Fruit fly (Drosophila melanogaster): Measurements from ENCODE around the gene CG5968.

Gene CG5968

DNA sequence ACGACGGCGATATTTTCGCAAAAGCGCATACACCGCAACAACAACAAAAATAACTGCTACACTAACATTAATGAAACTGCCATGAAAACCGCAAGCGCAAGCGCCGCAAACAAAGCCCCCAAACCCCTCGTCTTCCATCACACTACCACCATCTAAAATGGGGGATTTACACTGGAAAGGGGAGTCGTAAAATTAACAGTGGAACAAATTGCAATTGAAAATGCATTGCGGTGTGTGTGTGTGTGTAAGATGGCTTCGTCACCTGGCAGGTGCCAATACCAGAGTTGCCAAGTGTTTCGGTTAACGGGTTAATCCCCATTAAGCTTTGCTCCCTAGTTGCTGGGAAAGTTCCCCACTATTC lies 27.5 kb downstream of the CG5968 start:
- TF ChIP-seq Dfd (GFP tag; optimal IDR thresholded peaks at IDR 0.05), result no peak
- no peak for TF ChIP-seq HLH106 (tag; optimal IDR thresholded peaks at IDR 0.05)
- TF ChIP-seq jim (GFP tag; optimal IDR thresholded peaks at IDR 0.05), result no peak
- TF ChIP-seq Rel (GFP tag; optimal IDR thresholded peaks at IDR 0.05), result no peak
- TF ChIP-seq Rel (tag; optimal IDR thresholded peaks at IDR 0.05), result peak; percentile 95
- no peak for TF ChIP-seq Sp1 (GFP tag; optimal IDR thresholded peaks at IDR 0.05)
- TF ChIP-seq psq (GFP tag; optimal IDR thresholded peaks at IDR 0.05), result no peak

DNA sequence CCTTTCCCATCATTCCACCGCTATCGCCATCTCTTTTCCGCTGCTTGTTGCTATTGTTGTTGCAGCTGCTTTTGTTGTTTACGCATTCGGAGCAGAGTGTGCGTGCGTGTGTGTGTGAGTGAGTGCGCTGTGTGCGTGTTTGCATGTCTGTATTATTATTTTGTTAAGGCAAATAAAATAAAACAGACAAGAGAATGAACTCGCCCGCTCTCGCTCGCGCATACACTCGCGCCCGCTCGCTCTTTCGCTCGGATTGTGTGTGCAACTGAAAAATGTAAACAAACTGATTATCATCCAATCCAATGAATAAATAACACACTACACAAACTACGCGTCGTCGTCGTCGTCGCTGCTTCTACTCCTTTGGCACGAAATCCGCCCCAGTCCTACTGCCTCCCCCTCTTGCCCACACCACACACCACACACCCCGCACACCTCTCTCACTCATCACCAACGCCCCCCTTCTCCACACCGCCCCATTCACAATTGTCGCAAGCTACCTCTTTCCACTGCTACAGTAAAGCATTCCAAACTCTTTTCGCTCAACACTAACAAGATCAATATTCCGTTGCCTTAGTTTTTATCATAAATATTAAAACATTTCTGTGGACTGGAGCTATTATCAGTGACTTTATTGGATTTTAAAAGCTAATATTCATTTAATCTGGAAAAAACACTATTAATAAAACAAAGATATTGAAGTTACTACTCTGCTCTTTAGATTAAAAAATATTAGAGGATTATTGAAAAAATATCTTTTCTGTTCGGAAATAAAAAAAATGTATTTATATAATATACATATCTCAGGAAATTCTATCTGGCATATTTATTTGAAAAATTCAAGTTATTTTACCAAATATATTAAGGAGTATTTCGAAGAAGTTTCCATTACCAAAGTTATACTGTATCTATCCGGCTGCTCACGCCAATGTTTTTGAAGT lies 28.1 kb downstream of the CG5968 start:
- TF ChIP-seq HLH106 (tag; optimal IDR thresholded peaks at IDR 0.05) (peak; percentile 10), dmrt93B (GFP tag; optimal IDR thresholded peaks at IDR 0.05) (peak; percentile 16), h (GFP tag; optimal IDR thresholded peaks at IDR 0.05) (peak; percentile 54), pan (optimal IDR thresholded peaks at IDR 0.05) (no peak), CG9705 (GFP tag; optimal IDR thresholded peaks at IDR 0.05) (no peak), OdsH (GFP tag; optimal IDR thresholded peaks at IDR 0.05) (peak; percentile 7), Vsx2 (GFP tag; optimal IDR thresholded peaks at IDR 0.05; ENCODE audit: partially characterized antibody) (no peak), usp (GFP tag; optimal IDR thresholded peaks at IDR 0.05) (no peak), Rel (GFP tag; optimal IDR thresholded peaks at IDR 0.05) (no peak), Rel (tag; optimal IDR thresholded peaks at IDR 0.05) (peak; percentile 80), sage (GFP tag; optimal IDR thresholded peaks at IDR 0.05) (peak; percentile 9), sv (GFP tag; optimal IDR thresholded peaks at IDR 0.05) (no peak), GATAd (GFP tag; optimal IDR thresholded peaks at IDR 0.05) (no peak), CG32264 (GFP tag; optimal IDR thresholded peaks at IDR 0.05) (no peak), Hnf4 (GFP tag; optimal IDR thresholded peaks at IDR 0.05) (peak; percentile 62), lola (GFP tag; optimal IDR thresholded peaks at IDR 0.05) (no peak), rgr (GFP tag; optimal IDR thresholded peaks at IDR 0.05) (peak; percentile 62), dsf (GFP tag; optimal IDR thresholded peaks at IDR 0.05; ENCODE audit: borderline replicate concordance) (no peak), N (GFP tag; optimal IDR thresholded peaks at IDR 0.05) (peak; percentile 18), woc (GFP tag; optimal IDR thresholded peaks at IDR 0.05) (no peak), dl (GFP tag; optimal IDR thresholded peaks at IDR 0.05; ENCODE audit: insufficient read depth in 1 of 2, partially characterized antibody in 2 of 2) (peak in 1 of 2 experiments; percentile 75), brk (GFP tag; optimal IDR thresholded peaks at IDR 0.05) (no peak), jim (GFP tag; optimal IDR thresholded peaks at IDR 0.05) (peak; percentile 48), Dif (GFP tag; optimal IDR thresholded peaks at IDR 0.05; ENCODE audit: partially characterized antibody) (no peak), Sp1 (GFP tag; optimal IDR thresholded peaks at IDR 0.05) (peak; percentile 43), Hr78 (GFP tag; optimal IDR thresholded peaks at IDR 0.05) (no peak), Hr83 (GFP tag; optimal IDR thresholded peaks at IDR 0.05; ENCODE audit: poor library complexity, severe bottlenecking) (no peak), fru (GFP tag; optimal IDR thresholded peaks at IDR 0.05) (peak; percentile 46), foxo (GFP tag; optimal IDR thresholded peaks at IDR 0.05) (no peak), Dfd (GFP tag; optimal IDR thresholded peaks at IDR 0.05) (peak; percentile 69), Abd-B (GFP tag; optimal IDR thresholded peaks at IDR 0.05) (no peak), Jra (GFP tag; optimal IDR thresholded peaks at IDR 0.05) (peak; percentile 83), Mio (GFP tag; optimal IDR thresholded peaks at IDR 0.05) (peak; percentile 15), ey (GFP tag; optimal IDR thresholded peaks at IDR 0.05) (no peak), CrebA (GFP tag; optimal IDR thresholded peaks at IDR 0.05; ENCODE audit: borderline replicate concordance) (peak; percentile 38), psq (GFP tag; optimal IDR thresholded peaks at IDR 0.05) (peak; percentile 54), tai (GFP tag; optimal IDR thresholded peaks at IDR 0.05) (peak; percentile 59), Myc (optimal IDR thresholded peaks at IDR 0.05) (no peak), br (GFP tag; optimal IDR thresholded peaks at IDR 0.05) (peak; percentile 63)
